Fruit fly (Drosophila melanogaster) Kc167 (cell line): Measurements from ENCODE around the gene Cp7Fc.

ENCODE experiments used
- Myc ChIP-seq: fragments of >200 bp; optimal IDR thresholded peaks from 2 replicates; lab custom pipeline; 2017; ENCODE audit warnings: missing external identifiers
- Sin3A ChIP-seq: fragments of >200 bp; optimal IDR thresholded peaks from 2 replicates; lab custom pipeline; 2018; ENCODE audit warnings: missing external identifiers
- h ChIP-seq: fragments of >200 bp; optimal IDR thresholded peaks from 3 replicates; lab custom pipeline; 2018; ENCODE audit warnings: missing external identifiers
- insv ChIP-seq: fragments of >200 bp; optimal IDR thresholded peaks from 3 replicates; lab custom pipeline; 2018; ENCODE audit warnings: missing external identifiers
- psq ChIP-seq: fragments of >200 bp; optimal IDR thresholded peaks from 2 replicates; lab custom pipeline; 2017; ENCODE audit warnings: missing external identifiers

DNA sequence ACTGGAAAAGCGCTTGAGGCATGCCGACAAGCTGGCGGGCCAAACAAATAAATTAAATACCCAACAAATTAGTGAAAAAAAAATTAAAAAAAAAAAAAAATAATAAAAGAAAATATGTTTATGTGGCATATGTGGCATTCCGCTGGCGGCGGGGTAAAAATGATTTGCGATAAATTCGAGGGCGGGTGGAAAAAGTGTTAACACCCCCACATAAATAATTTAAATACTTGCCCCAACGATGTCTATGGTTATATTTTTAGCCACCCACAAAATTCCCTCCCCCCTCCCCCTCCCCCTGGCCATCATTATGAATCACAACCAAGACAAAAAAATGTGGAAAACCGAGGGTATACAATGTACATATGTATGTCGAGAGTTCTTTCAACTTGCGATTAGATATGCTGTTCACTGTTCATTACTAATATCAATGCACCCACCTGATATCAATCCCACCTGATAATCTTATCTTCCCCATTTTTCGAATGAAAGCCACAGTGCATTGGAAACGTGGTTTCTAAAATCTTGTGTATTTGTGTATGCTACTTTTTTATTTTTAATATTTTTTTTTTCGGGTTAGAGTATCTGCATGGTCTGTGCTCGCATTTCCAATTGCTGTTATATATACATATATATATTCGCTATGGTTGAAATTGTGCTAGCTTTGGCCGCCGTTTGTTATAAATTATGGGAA, 26.6 kb upstream of the Cp7Fc start:
- TF ChIP-seq psq (no peak), Sin3A (lab: Kevin White, UChicago) (no peak), Myc (no peak), h (lab: Kevin White, UChicago) (no peak), insv (lab: Kevin White, UChicago) (no peak)
